Worm (Caenorhabditis elegans): ENCODE data around the gene srh-148.
"Not testable (repeated sequence)": the region's sequence is repeated elsewhere in the genome, so short reads cannot be mapped to it uniquely, and the experiment has no call there.

Gene srh-148

DNA sequence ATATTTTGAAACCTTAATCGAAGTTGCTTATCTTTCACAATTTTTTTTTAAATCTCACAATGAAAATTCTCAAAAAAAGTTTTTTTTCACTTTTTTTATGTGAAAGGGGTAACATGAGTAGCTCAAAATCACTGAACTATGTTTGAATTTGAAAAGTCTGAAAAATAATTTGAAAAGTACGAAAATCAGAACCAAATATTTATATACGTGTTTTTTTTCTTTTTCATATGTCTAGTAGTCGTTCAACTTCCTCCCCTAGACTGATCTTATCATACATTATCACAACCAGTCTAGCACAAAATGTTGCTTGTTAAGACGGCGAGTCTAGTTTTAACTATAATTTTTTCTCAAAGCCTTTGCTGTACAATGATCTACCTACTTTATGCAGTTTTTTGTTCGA lies 36.8 kb downstream of the srh-148 start, which contains the start of gene srbc-49:
Gene srbc-49, plus strand, starts transcription at position 301 of the 400 bp plus-strand sequence.
- TF ChIP-seq flt-1 (GFP tag; IDR thresholded peaks at IDR 0.05) (no peak), tbx-11 (GFP tag; IDR thresholded peaks at IDR 0.05) (no peak), ceh-13 (GFP tag; optimal IDR thresholded peaks at IDR 0.05) (no peak), scrt-1 (GFP tag; IDR thresholded peaks at IDR 0.05) (no peak), tra-4 (tag; optimal IDR thresholded peaks at IDR 0.05) (no peak), sea-1 (GFP tag; conservative IDR thresholded peaks at IDR 0.05) (no peak), hnd-1 (tag; optimal IDR thresholded peaks at IDR 0.05) (no peak), ama-1 (optimal IDR thresholded peaks at IDR 0.05) (no peak), hmg-4 (GFP tag; optimal IDR thresholded peaks at IDR 0.05) (no peak), ceh-36 (tag; optimal IDR thresholded peaks at IDR 0.05) (no peak), tbx-37 (GFP tag; conservative IDR thresholded peaks at IDR 0.05) (no peak), pes-1 (GFP tag; IDR thresholded peaks at IDR 0.05) (no peak), hmbx-1 (tag; optimal IDR thresholded peaks at IDR 0.05) (no peak), B0310.2 (tag; optimal IDR thresholded peaks at IDR 0.05) (no peak), ets-7 (tag; optimal IDR thresholded peaks at IDR 0.05) (no peak), F13C5.2 (tag; optimal IDR thresholded peaks at IDR 0.05) (no peak), aly-1 (tag; optimal IDR thresholded peaks at IDR 0.05) (no peak)

ce11 chrV:15819983-15820382 lies 38.2 kb downstream of the srh-148 start, which contains the start of gene srbc-48:
Gene srbc-48 (plus strand): TSS chrV:15820283.
- TF ChIP-seq ama-1 (optimal IDR thresholded peaks at IDR 0.05) (no peak), hmbx-1 (tag; optimal IDR thresholded peaks at IDR 0.05) (no peak), tra-4 (tag; optimal IDR thresholded peaks at IDR 0.05) (no peak), hmg-4 (GFP tag; optimal IDR thresholded peaks at IDR 0.05) (no peak), flt-1 (GFP tag; IDR thresholded peaks at IDR 0.05) (no peak), sea-1 (GFP tag; conservative IDR thresholded peaks at IDR 0.05) (no peak), hnd-1 (tag; optimal IDR thresholded peaks at IDR 0.05) (no peak), ceh-13 (GFP tag; optimal IDR thresholded peaks at IDR 0.05) (no peak), ceh-36 (tag; optimal IDR thresholded peaks at IDR 0.05) (no peak), ets-7 (tag; optimal IDR thresholded peaks at IDR 0.05) (no peak), aly-1 (tag; optimal IDR thresholded peaks at IDR 0.05) (no peak), scrt-1 (GFP tag; IDR thresholded peaks at IDR 0.05) (no peak), F13C5.2 (tag; optimal IDR thresholded peaks at IDR 0.05) (no peak), pes-1 (GFP tag; IDR thresholded peaks at IDR 0.05) (no peak), tbx-37 (GFP tag; conservative IDR thresholded peaks at IDR 0.05) (no peak)

DNA sequence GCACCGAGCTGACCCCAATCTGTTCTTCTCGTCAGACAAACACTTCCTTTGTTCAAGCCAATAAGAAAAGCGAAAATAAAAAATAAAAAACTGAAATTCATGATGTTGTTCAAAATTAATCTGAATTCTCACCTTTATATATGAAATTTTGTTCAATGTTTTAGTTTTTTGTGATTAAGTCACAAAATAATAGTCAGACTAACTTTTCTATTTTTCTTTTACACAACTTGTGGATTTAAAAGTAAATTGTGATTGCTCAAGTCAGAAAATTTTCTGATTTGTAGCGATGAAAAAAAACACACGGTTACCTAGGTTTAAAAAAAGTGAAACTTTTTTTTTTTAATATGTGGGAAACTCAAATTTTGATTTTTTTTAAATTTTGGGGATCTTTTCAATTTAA lies 40.4 kb downstream of the srh-148 start, which contains the start of gene abf-3:
Gene abf-3, minus strand, starts transcription at position 101 of the 400 bp plus-strand sequence.
- TF ChIP-seq hmg-4 (GFP tag; optimal IDR thresholded peaks at IDR 0.05): no peak
- TF ChIP-seq tbx-37 (GFP tag; conservative IDR thresholded peaks at IDR 0.05): no peak
- TF ChIP-seq hmbx-1 (tag; optimal IDR thresholded peaks at IDR 0.05): no peak
- TF ChIP-seq ama-1 (optimal IDR thresholded peaks at IDR 0.05): no peak
- no peak for TF ChIP-seq F13C5.2 (tag; optimal IDR thresholded peaks at IDR 0.05)
- TF ChIP-seq hnd-1 (tag; optimal IDR thresholded peaks at IDR 0.05): no peak
- no peak for TF ChIP-seq B0310.2 (tag; optimal IDR thresholded peaks at IDR 0.05)
- TF ChIP-seq ceh-36 (tag; optimal IDR thresholded peaks at IDR 0.05): no peak
- TF ChIP-seq pes-1 (GFP tag; IDR thresholded peaks at IDR 0.05): no peak
- no peak for TF ChIP-seq aly-1 (tag; optimal IDR thresholded peaks at IDR 0.05)
- no peak for TF ChIP-seq ets-7 (tag; optimal IDR thresholded peaks at IDR 0.05)
- TF ChIP-seq scrt-1 (GFP tag; IDR thresholded peaks at IDR 0.05): no peak
- TF ChIP-seq sea-1 (GFP tag; conservative IDR thresholded peaks at IDR 0.05): no peak
- no peak for TF ChIP-seq tbx-11 (GFP tag; IDR thresholded peaks at IDR 0.05)

DNA sequence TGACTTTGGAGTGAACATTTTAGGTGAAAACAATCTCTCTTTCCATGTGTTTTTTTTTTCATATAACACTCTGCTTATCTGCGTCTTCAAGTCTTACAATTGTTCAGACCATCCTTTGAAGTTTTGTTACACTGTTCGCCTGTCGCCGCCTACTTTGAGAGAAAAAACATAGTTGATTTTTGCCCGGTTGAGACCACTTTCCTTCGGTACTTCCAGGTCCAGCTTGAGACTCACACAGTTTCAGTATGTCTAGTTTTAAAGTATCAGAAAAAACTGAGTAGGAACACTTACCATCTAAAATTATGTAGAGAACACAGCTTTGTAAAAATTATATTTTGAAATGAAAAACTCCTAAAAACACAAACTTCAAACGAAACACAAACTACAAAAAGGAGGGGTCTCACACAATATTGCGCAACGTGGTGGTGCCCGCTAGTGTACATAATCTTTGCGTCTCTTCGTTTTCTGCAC lies 42.2 kb downstream of the srh-148 start, which contains the start of the genes fbxa-69 and F54B8.4:
Gene fbxa-69, minus strand, starts transcription at position 10 of the 471 bp plus-strand sequence.
Gene F54B8.4, plus strand, starts transcription at position 421 of the 471 bp plus-strand sequence.
- TF ChIP-seq F13C5.2 (tag; optimal IDR thresholded peaks at IDR 0.05): no peak
- no peak for TF ChIP-seq pes-1 (GFP tag; IDR thresholded peaks at IDR 0.05)
- no peak for TF ChIP-seq hmbx-1 (tag; optimal IDR thresholded peaks at IDR 0.05)
- no peak for TF ChIP-seq tbx-11 (GFP tag; IDR thresholded peaks at IDR 0.05)
- no peak for TF ChIP-seq ceh-13 (GFP tag; optimal IDR thresholded peaks at IDR 0.05)
- no peak for TF ChIP-seq B0310.2 (tag; optimal IDR thresholded peaks at IDR 0.05)
- TF ChIP-seq aly-1 (tag; optimal IDR thresholded peaks at IDR 0.05): no peak
- no peak for TF ChIP-seq scrt-1 (GFP tag; IDR thresholded peaks at IDR 0.05)
- TF ChIP-seq sea-1 (GFP tag; conservative IDR thresholded peaks at IDR 0.05): no peak
- TF ChIP-seq flt-1 (GFP tag; IDR thresholded peaks at IDR 0.05): no peak
- no peak for TF ChIP-seq tra-4 (tag; optimal IDR thresholded peaks at IDR 0.05)

DNA sequence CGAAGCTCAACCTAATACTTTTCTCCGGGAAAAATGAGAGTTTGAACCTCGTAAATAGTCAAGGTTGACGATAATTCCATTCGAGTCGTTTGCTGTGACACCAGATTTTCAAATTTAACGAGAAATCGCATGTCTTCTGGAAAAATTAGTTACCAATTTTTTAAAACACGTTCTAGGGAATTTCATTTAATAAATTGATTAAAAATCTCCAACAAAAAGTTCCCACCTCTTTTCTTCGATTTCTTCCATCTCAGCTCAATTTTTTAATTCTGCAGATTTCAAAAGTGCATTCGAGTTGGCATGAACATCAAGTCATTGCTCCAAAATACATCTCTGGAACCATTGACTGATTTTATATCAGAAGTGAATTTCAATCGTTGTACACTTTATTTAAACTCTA lies 46.2 kb downstream of the srh-148 start, which contains the start of gene nhr-282:
Gene nhr-282, plus strand, starts transcription at position 301 of the 400 bp plus-strand sequence.
- not testable (repeated sequence) for TF ChIP-seq flt-1 (GFP tag; IDR thresholded peaks at IDR 0.05); pes-1 (GFP tag; IDR thresholded peaks at IDR 0.05); hmg-4 (GFP tag; optimal IDR thresholded peaks at IDR 0.05)

DNA sequence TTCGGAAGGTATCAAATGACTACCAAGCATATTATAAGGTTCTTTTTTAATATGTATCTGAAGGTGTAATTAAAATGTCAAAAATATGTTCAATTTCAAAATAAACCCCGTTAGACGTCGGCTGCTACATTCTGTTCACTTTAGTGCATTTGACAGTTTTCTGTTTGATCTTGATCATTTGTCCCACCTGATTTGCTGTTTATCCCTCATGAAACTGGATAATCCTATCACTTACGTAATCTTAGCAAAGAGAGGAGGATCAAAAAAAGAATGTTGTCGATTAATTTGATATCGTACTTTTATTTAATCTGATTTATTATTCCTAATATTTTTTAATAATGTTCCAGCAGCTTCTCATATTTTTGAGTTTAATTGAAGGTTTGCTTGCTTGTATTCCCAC lies 47.7 kb downstream of the srh-148 start, which contains the start of gene F54B8.1:
Gene F54B8.1, plus strand, starts transcription at position 301 of the 400 bp plus-strand sequence.
- TF ChIP-seq tbx-11 (GFP tag; IDR thresholded peaks at IDR 0.05) (no peak), flt-1 (GFP tag; IDR thresholded peaks at IDR 0.05) (no peak), sea-1 (GFP tag; conservative IDR thresholded peaks at IDR 0.05) (no peak), B0310.2 (tag; optimal IDR thresholded peaks at IDR 0.05) (no peak), aly-1 (tag; optimal IDR thresholded peaks at IDR 0.05) (no peak), hmg-4 (GFP tag; optimal IDR thresholded peaks at IDR 0.05) (no peak), tra-4 (tag; optimal IDR thresholded peaks at IDR 0.05) (no peak), hnd-1 (tag; optimal IDR thresholded peaks at IDR 0.05) (no peak), tbx-37 (GFP tag; conservative IDR thresholded peaks at IDR 0.05) (no peak), ama-1 (optimal IDR thresholded peaks at IDR 0.05) (no peak), ets-7 (tag; optimal IDR thresholded peaks at IDR 0.05) (no peak), ceh-36 (tag; optimal IDR thresholded peaks at IDR 0.05) (no peak), F13C5.2 (tag; optimal IDR thresholded peaks at IDR 0.05) (no peak), pes-1 (GFP tag; IDR thresholded peaks at IDR 0.05) (no peak), scrt-1 (GFP tag; IDR thresholded peaks at IDR 0.05) (no peak), ceh-13 (GFP tag; optimal IDR thresholded peaks at IDR 0.05) (no peak)

DNA sequence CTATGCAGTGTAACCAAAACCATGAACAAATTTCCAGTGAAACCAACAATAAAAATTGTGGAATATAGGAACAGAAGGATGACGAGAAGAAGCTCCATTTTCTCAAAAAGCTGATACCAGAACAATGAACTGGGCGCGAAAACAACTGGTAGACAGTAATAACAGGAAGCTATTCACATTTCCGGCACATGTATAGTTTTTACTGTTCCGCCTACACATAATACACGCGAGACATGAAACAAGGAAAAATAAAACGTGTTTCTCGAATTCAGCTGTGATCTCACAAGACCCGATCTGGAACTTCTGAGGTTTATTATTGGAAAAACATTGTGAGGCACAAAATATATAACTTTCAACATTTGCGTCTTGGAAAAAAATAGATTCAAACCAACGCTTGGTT lies 48.6 kb downstream of the srh-148 start, which contains the start of gene srsx-36:
Gene srsx-36, minus strand, starts transcription at position 101 of the 400 bp plus-strand sequence.
- TF ChIP-seq flt-1 (GFP tag; IDR thresholded peaks at IDR 0.05) (no peak), hmbx-1 (tag; optimal IDR thresholded peaks at IDR 0.05) (no peak), tra-4 (tag; optimal IDR thresholded peaks at IDR 0.05) (no peak), pes-1 (GFP tag; IDR thresholded peaks at IDR 0.05) (no peak), sea-1 (GFP tag; conservative IDR thresholded peaks at IDR 0.05) (no peak), scrt-1 (GFP tag; IDR thresholded peaks at IDR 0.05) (no peak), tbx-11 (GFP tag; IDR thresholded peaks at IDR 0.05) (no peak)
